Worm (Caenorhabditis elegans): Measurements from ENCODE around the gene C49F5.13.

Gene C49F5.13

ce11 chrX:11955125-11955524 is 6.1 kb upstream of the C49F5.13 start, which contains the start of gene T08D10.3:
T08D10.3 (plus strand) TSS chrX:11955425.
- TF ChIP-seq nhr-90 (tag; optimal IDR thresholded peaks at IDR 0.05; ENCODE audit: poor library complexity) (no peak), aly-2 (tag; optimal IDR thresholded peaks at IDR 0.05) (no peak), dpl-1 (GFP tag; optimal IDR thresholded peaks at IDR 0.05) (no peak), rnt-1 (tag; optimal IDR thresholded peaks at IDR 0.05) (no peak), nhr-47 (tag; optimal IDR thresholded peaks at IDR 0.05) (no peak)

- TF ChIP-seq skn-1 (tag; optimal IDR thresholded peaks at IDR 0.05) = no peak
- TF ChIP-seq vab-15 (tag; optimal IDR thresholded peaks at IDR 0.05) = no peak
These were observed 4.0 kb upstream of the C49F5.13 start, which contains the start of gene T08D10.5 for ce11 chrX:11957246-11957645. T08D10.5 (plus strand) TSS chrX:11957546.

ce11 chrX:11959838-11960237 is 1.4 kb upstream of the C49F5.13 start, which contains the start of gene C49F5.8:
C49F5.8 (plus strand) TSS chrX:11960138.
- no peak for TF ChIP-seq rnt-1 (tag; optimal IDR thresholded peaks at IDR 0.05)
- peak; percentile 18 for TF ChIP-seq elt-2 (tag; optimal IDR thresholded peaks at IDR 0.05)

- TF ChIP-seq elt-2 (tag; optimal IDR thresholded peaks at IDR 0.05) (peak; percentile 81), elt-3 (tag; optimal IDR thresholded peaks at IDR 0.05) (peak in 3 of 6 experiments; percentile 38 to 62 (median 60)), F16B12.6 (tag; optimal IDR thresholded peaks at IDR 0.05) (no peak), grh-1 (GFP tag; IDR thresholded peaks at IDR 0.05) (no peak), zag-1 (tag; optimal IDR thresholded peaks at IDR 0.05) (no peak), nhr-85 (tag) (peak; percentile 58), blmp-1 (tag; optimal IDR thresholded peaks at IDR 0.05) (peak; percentile 37), tbx-2 (tag; optimal IDR thresholded peaks at IDR 0.05) (no peak), fkh-4 (tag; optimal IDR thresholded peaks at IDR 0.05; ENCODE audit: borderline replicate concordance) (no peak), hlh-17 (GFP tag; optimal IDR thresholded peaks at IDR 0.05; ENCODE audit: borderline replicate concordance) (no peak), lin-14 (GFP tag; optimal IDR thresholded peaks at IDR 0.05) (no peak), nhr-76 (tag; optimal IDR thresholded peaks at IDR 0.05) (no peak)
These were observed 1.0 kb downstream of the C49F5.13 start for ce11 chrX:11962050-11962788.

- TF ChIP-seq lin-14 (GFP tag; optimal IDR thresholded peaks at IDR 0.05) (peak; percentile 40), skn-1 (tag; optimal IDR thresholded peaks at IDR 0.05) (peak; percentile 10), grh-1 (GFP tag; IDR thresholded peaks at IDR 0.05) (peak; percentile 10; the same call in 1 of the 2 replicates), nhr-85 (tag) (peak; percentile 76), hlh-4 (tag; optimal IDR thresholded peaks at IDR 0.05) (no peak), nhr-71 (tag; optimal IDR thresholded peaks at IDR 0.05) (peak; percentile 12), elt-2 (tag; optimal IDR thresholded peaks at IDR 0.05) (no peak), snu-23 (GFP tag; optimal IDR thresholded peaks at IDR 0.05) (peak; percentile 25)
These were observed 2.5 kb downstream of the C49F5.13 start for ce11 chrX:11963659-11964058.

- no peak for TF ChIP-seq mdl-1 (tag; optimal IDR thresholded peaks at IDR 0.05)
- TF ChIP-seq pqm-1 (tag; optimal IDR thresholded peaks at IDR 0.05) = peak; percentile 55
- TF ChIP-seq elt-3 (tag; optimal IDR thresholded peaks at IDR 0.05) = peak in 5 of 6 experiments; percentile 14 to 93 (median 86)
- TF ChIP-seq skn-1 (tag; optimal IDR thresholded peaks at IDR 0.05) = no peak
- TF ChIP-seq lin-14 (GFP tag; optimal IDR thresholded peaks at IDR 0.05) = peak; percentile 47
- no peak for TF ChIP-seq nhr-28 (tag; optimal IDR thresholded peaks at IDR 0.05)
- no peak for TF ChIP-seq ceh-8 (GFP tag; optimal IDR thresholded peaks at IDR 0.05)
- no peak for TF ChIP-seq ztf-11 (tag; optimal IDR thresholded peaks at IDR 0.05)
- no peak for TF ChIP-seq snu-23 (GFP tag; optimal IDR thresholded peaks at IDR 0.05)
- TF ChIP-seq fkh-10 (GFP tag; optimal IDR thresholded peaks at IDR 0.05) = no peak
- no peak for TF ChIP-seq fkh-8 (tag; optimal IDR thresholded peaks at IDR 0.05)
- TF ChIP-seq unc-98 (GFP tag; IDR thresholded peaks at IDR 0.05) = no peak
- peak in 1 of 2 experiments; percentile 2 for TF ChIP-seq lsy-2 (tag; optimal IDR thresholded peaks at IDR 0.05)
- TF ChIP-seq unc-30 (tag; optimal IDR thresholded peaks at IDR 0.05) = no peak
- TF ChIP-seq nhr-71 (tag; optimal IDR thresholded peaks at IDR 0.05) = peak; percentile 38
- TF ChIP-seq F16B12.6 (tag; optimal IDR thresholded peaks at IDR 0.05) = no peak
- TF ChIP-seq snpc-4 (tag; optimal IDR thresholded peaks at IDR 0.05) = no peak
- no peak for TF ChIP-seq pag-3 (tag; optimal IDR thresholded peaks at IDR 0.05; ENCODE audit: borderline replicate concordance, insufficient read depth)
- no peak for TF ChIP-seq unc-62 (GFP tag; optimal IDR thresholded peaks at IDR 0.05)
- peak; percentile 67 for TF ChIP-seq elt-2 (tag; optimal IDR thresholded peaks at IDR 0.05)
- peak; percentile 3; the same call in 1 of the 2 replicates for TF ChIP-seq nhr-19 (GFP tag; conservative IDR thresholded peaks at IDR 0.05)
- TF ChIP-seq sox-4 (tag; optimal IDR thresholded peaks at IDR 0.05) = no peak
These were observed 3.4 kb downstream of the C49F5.13 start for ce11 chrX:11964555-11964954.
